Worm (Caenorhabditis elegans) whole organism, L2 larva: ENCODE measurements around the gene F38A5.2.

ENCODE experiments used
- C34F6.9 ChIP-seq: fragments of 150-350 bp; optimal IDR thresholded peaks from 2 replicates; lab custom pipeline; 2014; ENCODE audit warnings: missing biosample characterization, missing genetic modification characterization
- F13H6.1 ChIP-seq: sonication (generic microtip); optimal IDR thresholded peaks from 2 replicates; lab custom pipeline; 2016; ENCODE audit warnings: missing genetic modification characterization, missing compliant biosample characterization
- alr-1 ChIP-seq: fragments of 150-350 bp; optimal IDR thresholded peaks from 2 replicates; lab custom pipeline; 2014; ENCODE audit warnings: missing biosample characterization, missing genetic modification characterization
- aly-2 ChIP-seq: fragments of 150-350 bp; optimal IDR thresholded peaks from 2 replicates; lab custom pipeline; 2014; ENCODE audit warnings: missing biosample characterization, missing genetic modification characterization
- blmp-1 ChIP-seq: sonication (generic microtip); optimal IDR thresholded peaks from 2 replicates; lab custom pipeline; 2017; ENCODE audit warnings: missing genetic modification characterization, mild to moderate bottlenecking, missing compliant biosample characterization, antibody characterized with exemption, moderate library complexity; ENCODE audit not compliant: insufficient read depth
- ceh-82 ChIP-seq: fragments of 150-350 bp; optimal IDR thresholded peaks from 2 replicates; lab custom pipeline; 2014; ENCODE audit warnings: missing biosample characterization, missing genetic modification characterization
- crh-2 ChIP-seq: sonication (generic microtip); optimal IDR thresholded peaks from 2 replicates; lab custom pipeline; 2017; ENCODE audit warnings: missing biosample characterization, missing genetic modification characterization
- dmd-4 ChIP-seq: sonication (generic microtip); optimal IDR thresholded peaks from 2 replicates; lab custom pipeline; 2017; ENCODE audit warnings: missing biosample characterization, missing genetic modification characterization
- egl-27 ChIP-seq: sonication (generic microtip); optimal IDR thresholded peaks from 3 replicates; lab custom pipeline; 2017; ENCODE audit warnings: missing biosample characterization, missing genetic modification reagents, missing genetic modification characterization
- elt-1 ChIP-seq: fragments of 150-350 bp; optimal IDR thresholded peaks from 2 replicates; lab custom pipeline; 2014; ENCODE audit warnings: missing biosample characterization, missing genetic modification characterization
- fos-1 ChIP-seq: fragments of 150-350 bp; optimal IDR thresholded peaks from 2 replicates; lab custom pipeline; 2014; ENCODE audit warnings: missing biosample characterization, missing genetic modification characterization
- gmeb-1 ChIP-seq: fragments of 150-350 bp; optimal IDR thresholded peaks from 2 replicates; lab custom pipeline; 2014; ENCODE audit warnings: missing biosample characterization, missing genetic modification characterization
- lin-11 ChIP-seq: fragments of 150-350 bp; sonication (generic microtip); optimal IDR thresholded peaks from 2 replicates; lab custom pipeline; 2014; ENCODE audit warnings: missing biosample characterization, missing genetic modification characterization, inconsistent platforms, mixed read lengths
- lin-13 ChIP-seq: fragments of 150-350 bp; optimal IDR thresholded peaks from 2 replicates; lab custom pipeline; 2014; ENCODE audit warnings: missing biosample characterization, missing genetic modification reagents, missing genetic modification characterization
- lsy-2 ChIP-seq, 2 experiments: fragments of 150-350 bp in 1 of 2; sonication (generic microtip) in 1 of 2; optimal IDR thresholded peaks; 2 replicates each; lab custom pipeline; 2014 to 2017; ENCODE audit warnings: missing biosample characterization in 2 of 2, missing genetic modification characterization in 2 of 2
- mab-5 ChIP-seq: fragments of 150-350 bp; optimal IDR thresholded peaks from 2 replicates; lab custom pipeline; 2014; ENCODE audit warnings: missing biosample characterization, missing genetic modification characterization
- mdl-1 ChIP-seq, 2 experiments: fragments of 150-350 bp in 1 of 2; sonication (generic microtip) in 1 of 2; optimal IDR thresholded peaks; 2 replicates each; lab custom pipeline; 2017; ENCODE audit warnings: missing biosample characterization in 2 of 2, missing genetic modification characterization in 2 of 2
- nhr-10 ChIP-seq: sonication (generic microtip); optimal IDR thresholded peaks from 2 replicates; lab custom pipeline; 2017; ENCODE audit warnings: missing biosample characterization, missing genetic modification characterization
- nhr-11 ChIP-seq: fragments of 150-350 bp; optimal IDR thresholded peaks from 2 replicates; lab custom pipeline; 2014; ENCODE audit warnings: missing biosample characterization, missing genetic modification characterization
- nhr-12 ChIP-seq: fragments of 150-350 bp; optimal IDR thresholded peaks from 2 replicates; lab custom pipeline; 2014; ENCODE audit warnings: missing biosample characterization, missing genetic modification characterization
- nhr-129 ChIP-seq: fragments of 150-350 bp; optimal IDR thresholded peaks from 2 replicates; lab custom pipeline; 2014; ENCODE audit warnings: missing biosample characterization, missing genetic modification characterization
- nhr-21 ChIP-seq: fragments of 150-350 bp; optimal IDR thresholded peaks from 2 replicates; lab custom pipeline; 2014; ENCODE audit warnings: missing biosample characterization, missing genetic modification characterization
- nhr-25 ChIP-seq: fragments of 150-350 bp; sonication (generic microtip); optimal IDR thresholded peaks from 3 replicates; lab custom pipeline; 2014; ENCODE audit warnings: missing biosample characterization, missing genetic modification characterization
- peb-1 ChIP-seq: fragments of 150-350 bp; optimal IDR thresholded peaks from 2 replicates; lab custom pipeline; 2014; ENCODE audit warnings: missing biosample characterization, missing genetic modification characterization
- sem-4 ChIP-seq: fragments of 150-350 bp; optimal IDR thresholded peaks from 2 replicates; lab custom pipeline; 2014; ENCODE audit warnings: missing biosample characterization, missing genetic modification reagents, missing genetic modification characterization
- sma-3 ChIP-seq: sonication (generic microtip); optimal IDR thresholded peaks from 2 replicates; lab custom pipeline; 2016; ENCODE audit warnings: missing genetic modification reagents, missing genetic modification characterization, missing compliant biosample characterization
- sma-9 ChIP-seq, 2 experiments: fragments of 150-350 bp in 1 of 2; sonication (generic microtip) in 1 of 2; optimal IDR thresholded peaks; 2 replicates each; lab custom pipeline; 2014 to 2016; ENCODE audit warnings: missing genetic modification characterization in 2 of 2, mild to moderate bottlenecking in 1 of 2, missing biosample characterization in 1 of 2, missing compliant biosample characterization in 1 of 2, missing genetic modification reagents in 1 of 2, moderate library complexity in 1 of 2
- snpc-4 ChIP-seq: fragments of 150-350 bp; optimal IDR thresholded peaks from 2 replicates; lab custom pipeline; 2014; ENCODE audit warnings: missing biosample characterization, missing genetic modification characterization
- unc-55 ChIP-seq: fragments of 150-350 bp; sonication (generic microtip); optimal IDR thresholded peaks from 3 replicates; lab custom pipeline; 2014; ENCODE audit warnings: missing biosample characterization, missing genetic modification reagents, missing genetic modification characterization
- unc-62 ChIP-seq: fragments of 150-350 bp; optimal IDR thresholded peaks from 2 replicates; lab custom pipeline; 2014; ENCODE audit warnings: missing biosample characterization, missing genetic modification reagents, missing genetic modification characterization
- zag-1 ChIP-seq: fragments of 150-350 bp; optimal IDR thresholded peaks from 2 replicates; lab custom pipeline; 2014; ENCODE audit warnings: missing biosample characterization, missing genetic modification characterization
- ztf-1 ChIP-seq: fragments of 200-800 bp; sonication (Bioruptor generic); conservative IDR thresholded peaks from 2 replicates; pipeline ENCODE4 v1.3.6; 2022; ENCODE audit warnings: missing genetic modification characterization, missing compliant biosample characterization
- ztf-11 ChIP-seq: sonication (generic microtip); optimal IDR thresholded peaks from 2 replicates; lab custom pipeline; 2017; ENCODE audit warnings: missing biosample characterization, missing genetic modification characterization
- ztf-4 ChIP-seq: fragments of 150-350 bp; optimal IDR thresholded peaks from 2 replicates; lab custom pipeline; 2014; ENCODE audit warnings: missing biosample characterization, missing genetic modification characterization

F38A5.2 gene

DNA sequence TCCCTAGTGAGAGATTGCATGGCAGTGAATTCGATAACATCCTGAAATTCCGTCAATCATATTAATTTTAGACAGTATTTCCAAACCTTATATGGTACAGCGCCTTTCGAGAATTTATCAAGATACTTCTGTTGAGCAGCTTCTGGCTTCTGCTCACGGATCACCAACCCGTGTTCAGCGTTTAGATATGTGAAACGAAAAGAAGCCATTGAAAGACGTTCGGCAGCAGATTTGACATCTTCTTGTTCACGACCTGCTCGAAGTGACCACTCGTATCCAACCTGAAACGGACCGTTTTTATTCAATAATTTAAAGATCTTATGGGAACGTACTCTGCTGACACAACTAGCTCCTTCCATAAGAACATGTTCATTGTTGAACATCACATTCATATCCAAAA is 3.5 kb downstream of the F38A5.2 start:
- TF ChIP-seq zag-1 (tag; lab: Kevin White, UChicago) (no peak), ztf-4 (tag; lab: Kevin White, UChicago) (no peak), aly-2 (tag; lab: Kevin White, UChicago) (no peak), nhr-12 (tag; lab: Kevin White, UChicago) (no peak), peb-1 (tag; lab: Kevin White, UChicago) (no peak), sem-4 (tag; lab: Kevin White, UChicago) (no peak)

DNA sequence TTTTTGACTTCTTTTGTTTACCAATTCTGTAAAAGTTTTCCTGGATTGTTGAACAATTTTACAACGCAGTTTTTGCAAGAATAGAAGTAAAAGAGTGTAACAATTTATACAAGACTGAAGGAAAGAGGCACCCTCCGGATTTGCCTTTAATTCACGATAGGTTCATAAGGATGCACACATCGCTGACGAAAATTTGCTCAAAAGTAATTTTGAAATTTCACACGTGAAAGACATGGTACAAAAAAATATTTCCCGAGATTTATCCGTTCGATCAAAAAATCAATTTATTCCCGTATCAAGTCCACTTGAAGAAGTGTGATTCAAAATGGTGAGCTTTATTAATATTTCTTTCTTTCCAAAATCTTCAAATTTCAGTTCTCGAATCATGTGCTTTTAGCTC is 7.3 kb downstream of the F38A5.2 start, which contains the start of gene C43G2.3:
C43G2.3 (plus strand) TSS at position 301 of the 400 bp plus-strand sequence.
- no peak for TF ChIP-seq aly-2 (tag; lab: Kevin White, UChicago)
- TF ChIP-seq nhr-129 (tag; lab: Kevin White, UChicago): no peak
- TF ChIP-seq, all 48 proteins: peak for 0

DNA sequence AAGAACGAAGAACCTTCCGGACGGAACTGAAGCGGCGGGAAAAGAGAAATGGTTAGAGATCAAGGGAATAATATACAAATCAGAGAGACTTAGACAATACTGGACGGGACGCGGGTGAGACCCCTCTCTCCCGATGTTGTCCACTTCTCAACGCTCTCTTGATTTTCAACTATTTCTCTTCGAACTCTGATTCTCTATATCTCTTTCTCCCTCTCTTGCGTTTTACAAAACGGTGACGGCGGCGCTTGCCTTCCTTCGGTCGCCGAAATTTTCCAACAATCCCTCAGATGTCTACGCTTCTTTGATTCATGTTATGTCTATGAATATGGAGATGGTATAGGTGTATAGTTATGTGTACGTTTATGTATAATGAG is 8.5 kb downstream of the F38A5.2 start:
- TF ChIP-seq mab-5 (no peak), unc-62 (GFP tag; lab: Kevin White, UChicago) (no peak), ztf-1 (GFP tag; lab: Robert Waterston, UW) (no peak), mdl-1 (tag; optimal IDR thresholded peaks at IDR 0.05; lab: Kevin White, UChicago) (no peak), ceh-82 (tag; lab: Kevin White, UChicago) (no peak), fos-1 (peak; percentile 17), nhr-25 (tag; lab: Kevin White, UChicago) (peak; percentile 59), sma-9 (GFP tag; optimal IDR thresholded peaks at IDR 0.05; lab: Kevin White, UChicago) (peak; percentile 59), sma-9 (tag; optimal IDR thresholded peaks at IDR 0.05; lab: Kevin White, UChicago) (no peak), blmp-1 (tag; lab: Kevin White, UChicago) (peak; percentile 9), dmd-4 (tag; lab: Kevin White, UChicago) (no peak), crh-2 (tag; lab: Kevin White, UChicago) (peak; percentile 56), egl-27 (tag; lab: Kevin White, UChicago) (peak; percentile 57), nhr-129 (tag; lab: Kevin White, UChicago) (peak; percentile 50), unc-55 (GFP tag; lab: Kevin White, UChicago) (peak; percentile 22), lsy-2 (tag; optimal IDR thresholded peaks at IDR 0.05; lab: Kevin White, UChicago) (peak in 1 of 2 experiments; percentile 52), sma-3 (GFP tag; lab: Kevin White, UChicago) (peak; percentile 59), nhr-21 (tag; lab: Kevin White, UChicago) (peak; percentile 13), sem-4 (tag; lab: Kevin White, UChicago) (no peak), C34F6.9 (tag; lab: Kevin White, UChicago) (peak; percentile 40), ztf-11 (tag; lab: Kevin White, UChicago) (no peak), lin-11 (no peak), nhr-10 (tag; lab: Kevin White, UChicago) (no peak), lin-13 (GFP tag; lab: Kevin White, UChicago) (peak; percentile 24), F13H6.1 (tag; lab: Kevin White, UChicago) (peak; percentile 80), gmeb-1 (tag; lab: Kevin White, UChicago) (peak; percentile 51)

DNA sequence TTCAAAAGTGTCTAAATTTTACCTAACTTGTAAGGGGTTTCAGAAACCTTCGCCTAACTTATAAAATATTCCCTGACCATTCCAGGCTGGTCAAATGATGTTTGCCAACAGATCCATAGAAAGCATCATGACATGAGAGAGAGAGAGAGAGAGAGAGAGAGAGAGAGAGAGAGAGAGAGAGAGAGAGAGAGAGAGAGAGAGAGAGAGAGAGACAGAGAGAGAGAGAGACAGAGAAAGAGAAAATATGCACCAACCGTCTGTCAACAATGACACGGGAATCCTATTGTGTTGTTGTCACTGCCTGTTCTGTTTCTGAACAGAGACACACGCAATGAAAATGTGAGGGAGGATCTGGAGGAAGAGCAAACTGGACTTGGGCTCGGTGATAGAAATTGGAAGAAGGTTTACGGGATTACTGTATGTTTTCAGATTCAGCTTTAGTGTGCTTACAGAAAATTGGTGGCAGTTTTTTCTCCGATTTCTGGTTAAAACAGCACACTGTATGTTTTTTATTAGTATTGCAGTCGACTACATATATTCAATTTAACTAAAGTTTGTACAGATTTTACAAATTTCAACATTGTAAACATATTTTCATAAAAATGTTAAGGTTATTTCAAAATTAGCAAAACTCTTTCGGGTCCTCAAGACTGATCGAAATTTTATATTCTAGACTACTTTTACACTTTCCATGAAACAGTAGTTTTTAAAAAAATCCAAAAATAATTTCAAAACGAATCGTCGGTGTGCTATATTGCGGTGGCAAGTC is 9.1 kb downstream of the F38A5.2 start:
- TF ChIP-seq mab-5: no peak
- peak; percentile 30 for TF ChIP-seq crh-2 (tag; lab: Kevin White, UChicago)
- TF ChIP-seq nhr-129 (tag; lab: Kevin White, UChicago): peak; percentile 26
- TF ChIP-seq gmeb-1 (tag; lab: Kevin White, UChicago): peak; percentile 2
- no peak for TF ChIP-seq elt-1 (tag; lab: Kevin White, UChicago)

DNA sequence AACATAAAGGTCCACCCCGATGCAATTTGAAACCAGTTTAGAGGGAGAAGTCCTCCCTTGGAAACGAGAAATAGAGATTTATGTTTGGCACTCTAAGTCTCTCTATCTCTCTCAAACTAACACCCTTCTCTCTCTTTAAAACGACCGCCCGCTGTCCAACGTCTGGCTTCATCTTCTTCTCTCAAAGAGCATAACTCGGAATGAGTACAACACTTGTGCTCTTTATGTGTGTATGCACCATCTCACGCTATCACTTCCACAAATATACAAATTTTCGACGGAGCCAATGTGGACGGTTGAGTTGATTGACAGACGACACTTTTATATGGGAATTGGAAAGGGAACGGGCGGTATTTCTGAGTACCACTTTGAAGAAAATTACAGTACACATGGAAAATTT is 10.9 kb downstream of the F38A5.2 start:
- TF ChIP-seq nhr-25 (tag; lab: Kevin White, UChicago) (no peak), elt-1 (tag; lab: Kevin White, UChicago) (no peak), ceh-82 (tag; lab: Kevin White, UChicago) (no peak), zag-1 (tag; lab: Kevin White, UChicago) (no peak), ztf-11 (tag; lab: Kevin White, UChicago) (no peak), crh-2 (tag; lab: Kevin White, UChicago) (no peak), C34F6.9 (tag; lab: Kevin White, UChicago) (peak; percentile 12), egl-27 (tag; lab: Kevin White, UChicago) (no peak), alr-1 (tag; lab: Kevin White, UChicago) (no peak), nhr-12 (tag; lab: Kevin White, UChicago) (no peak), snpc-4 (tag; lab: Kevin White, UChicago) (no peak), nhr-11 (no peak), sma-9 (GFP tag; optimal IDR thresholded peaks at IDR 0.05; lab: Kevin White, UChicago) (no peak), sma-9 (tag; optimal IDR thresholded peaks at IDR 0.05; lab: Kevin White, UChicago) (no peak), fos-1 (peak; percentile 42), nhr-10 (tag; lab: Kevin White, UChicago) (no peak)
